Worm (Caenorhabditis elegans) whole organism, L1 larva: ENCODE results near the gene sri-7.

Experiments used
- ces-1 ChIP-seq: fragments of 150-350 bp; optimal IDR thresholded peaks from 2 replicates; lab custom pipeline; 2014; ENCODE audit warnings: missing biosample characterization, missing genetic modification reagents, missing genetic modification characterization
- efl-1 ChIP-seq, 4 experiments: fragments of 150-350 bp; optimal IDR thresholded peaks in 3 of 4; peaks in 1 of 4; 1 replicate in 1 of 4; 2 replicates in 3 of 4; lab custom pipeline; 2014; ENCODE audit warnings: missing biosample characterization in 2 of 4, missing genetic modification characterization in 2 of 4, missing genetic modification reagents in 2 of 4
- fkh-10 ChIP-seq: sonication (generic microtip); optimal IDR thresholded peaks from 2 replicates; lab custom pipeline; 2017; ENCODE audit warnings: missing biosample characterization, missing genetic modification reagents, missing genetic modification characterization
- lin-14 ChIP-seq: fragments of 200-800 bp; sonication (Bioruptor generic); optimal IDR thresholded peaks from 2 replicates; lab custom pipeline; 2018; ENCODE audit warnings: mild to moderate bottlenecking, missing genetic modification characterization, moderate library complexity, missing compliant biosample characterization
- mdl-1 ChIP-seq, 2 experiments: fragments of 150-350 bp; optimal IDR thresholded peaks; 2 replicates each; lab custom pipeline; 2014 to 2017; ENCODE audit warnings: missing biosample characterization in 2 of 2, missing genetic modification characterization in 2 of 2, inconsistent platforms in 1 of 2
- nhr-11 ChIP-seq: fragments of 150-350 bp; optimal IDR thresholded peaks from 2 replicates; lab custom pipeline; 2014; ENCODE audit warnings: missing biosample characterization, missing genetic modification characterization
- nhr-90 ChIP-seq: sonication (generic microtip); optimal IDR thresholded peaks from 2 replicates; lab custom pipeline; 2016; ENCODE audit warnings: mild to moderate bottlenecking, missing genetic modification characterization, missing compliant biosample characterization; ENCODE audit not compliant: poor library complexity
- skn-1 ChIP-seq: fragments of 150-350 bp; optimal IDR thresholded peaks from 2 replicates; lab custom pipeline; 2014; ENCODE audit warnings: missing biosample characterization, missing genetic modification characterization
- ztf-11 ChIP-seq, 2 experiments: sonication (generic microtip); optimal IDR thresholded peaks; 2 replicates each; lab custom pipeline; 2016 to 2017; ENCODE audit warnings: missing genetic modification characterization in 2 of 2, missing biosample characterization in 1 of 2, missing compliant biosample characterization in 1 of 2

DNA sequence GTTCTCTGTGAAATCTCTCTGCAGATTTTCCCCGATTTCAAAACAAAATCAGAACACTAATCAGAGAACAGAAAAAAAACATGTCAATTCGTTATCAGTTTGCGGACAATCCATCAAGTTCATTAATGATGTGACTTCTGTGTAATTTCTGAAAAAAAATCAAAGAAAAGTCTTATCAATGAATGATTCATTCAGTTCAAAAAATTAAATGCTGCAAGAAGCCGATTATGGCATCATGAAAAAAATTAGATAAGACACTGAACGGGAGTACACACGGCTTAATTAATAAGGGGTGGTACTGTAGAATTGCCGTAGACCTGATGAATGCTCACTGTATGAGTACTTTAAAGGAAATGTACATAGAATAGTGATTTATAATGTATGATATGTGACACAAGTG, 36.0 kb downstream of the sri-7 start:
- TF ChIP-seq nhr-11 (tag; lab: Kevin White, UChicago) = no peak
- TF ChIP-seq skn-1 = no peak
- TF ChIP-seq ces-1 (GFP tag; lab: Kevin White, UChicago) = no peak
- TF ChIP-seq fkh-10 = no peak
- no peak for TF ChIP-seq ztf-11 (tag; optimal IDR thresholded peaks at IDR 0.05; lab: Kevin White, UChicago)
- TF ChIP-seq nhr-90 = no peak
- no peak for TF ChIP-seq lin-14
- no peak for TF ChIP-seq efl-1 (optimal IDR thresholded peaks at IDR 0.05; lab: Kevin White, UChicago)
- TF ChIP-seq efl-1 (GFP tag; optimal IDR thresholded peaks at IDR 0.05 in 1 of 2; lab: Kevin White, UChicago) = no peak
- TF ChIP-seq mdl-1 (tag; optimal IDR thresholded peaks at IDR 0.05; lab: Kevin White, UChicago) = no peak
